Worm (Caenorhabditis elegans) whole organism, early embryonic: ENCODE data around the gene Y110A2AL.1.

Experiments used
- B0310.2 ChIP-seq: sonication (generic microtip); optimal IDR thresholded peaks from 2 replicates; lab custom pipeline; 2016; ENCODE audit warnings: mild to moderate bottlenecking, missing genetic modification characterization, missing compliant biosample characterization
- pes-1 ChIP-seq: fragments of 200-800 bp; sonication (Bioruptor generic); IDR thresholded peaks from 2 replicates; pipeline ENCODE4 v1.3.6; 2022; ENCODE audit warnings: missing genetic modification reagents, missing genetic modification characterization, missing compliant biosample characterization

DNA sequence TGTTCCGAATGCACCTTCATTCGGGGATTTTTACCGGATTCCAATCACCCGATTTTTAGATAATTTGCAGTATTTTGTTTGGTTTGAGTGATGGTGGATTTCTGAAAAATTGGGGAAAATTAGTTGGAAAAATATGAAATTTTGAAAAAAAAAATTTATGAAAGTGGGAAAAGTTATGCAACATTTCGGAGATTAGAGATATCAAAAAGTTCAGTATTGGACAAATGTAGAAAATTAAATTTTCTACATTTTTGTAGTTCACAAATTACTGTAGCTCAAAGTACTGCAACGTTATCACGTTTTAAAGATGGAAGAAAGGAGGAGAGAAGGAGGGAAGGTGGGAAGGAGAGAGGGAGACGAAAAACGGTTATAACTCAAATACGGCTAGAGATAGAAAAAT, 22.4 kb upstream of the Y110A2AL.1 start, which contains the start of gene ptc-3:
- TF ChIP-seq B0310.2 (tag; lab: Kevin White, UChicago): no peak
- no peak for TF ChIP-seq pes-1 (GFP tag; lab: Robert Waterston, UW)
